Worm (Caenorhabditis elegans): ENCODE data around the gene elt-2.

elt-2 gene

DNA sequence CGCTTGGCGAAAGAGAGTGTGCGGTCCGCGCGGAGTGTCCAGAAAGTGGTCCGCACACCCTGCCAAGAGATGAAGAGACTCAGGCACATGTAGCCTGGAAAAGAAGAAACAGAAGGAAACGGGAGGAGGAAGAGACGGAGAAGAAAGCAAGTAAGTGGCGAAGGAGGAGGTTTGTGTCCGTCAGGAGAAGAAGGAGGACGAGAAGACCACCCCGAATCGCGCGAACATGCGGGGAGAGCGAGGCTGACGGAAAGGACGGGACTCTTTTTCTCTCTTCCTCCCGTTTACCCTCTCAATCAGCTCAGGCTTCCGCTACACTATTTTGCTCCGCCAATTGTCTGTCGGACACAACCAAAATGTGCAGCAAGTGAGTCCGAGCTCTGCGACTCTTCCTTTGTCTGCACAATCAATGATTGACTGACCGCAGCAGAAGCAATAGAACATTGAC lies 45.5 kb upstream of the elt-2 start (continued):
- TF ChIP-seq nhr-21 (tag; optimal IDR thresholded peaks at IDR 0.05) (no peak), dmd-4 (tag; optimal IDR thresholded peaks at IDR 0.05) (no peak), ceh-82 (tag; optimal IDR thresholded peaks at IDR 0.05) (no peak), lin-39 (tag; optimal IDR thresholded peaks at IDR 0.05) (no peak), fos-1 (tag; optimal IDR thresholded peaks at IDR 0.05) (peak; percentile 34), mbf-1 (tag; optimal IDR thresholded peaks at IDR 0.05) (no peak), sem-4 (tag; optimal IDR thresholded peaks at IDR 0.05) (peak; percentile 81), nhr-12 (tag; optimal IDR thresholded peaks at IDR 0.05) (no peak), Y55F3AM.14 (GFP tag; optimal IDR thresholded peaks at IDR 0.05) (peak; percentile 65), aly-2 (tag; optimal IDR thresholded peaks at IDR 0.05) (no peak), unc-62 (GFP tag; optimal IDR thresholded peaks at IDR 0.05) (no peak), sma-3 (GFP tag; optimal IDR thresholded peaks at IDR 0.05) (no peak), R02D3.7 (tag; optimal IDR thresholded peaks at IDR 0.05) (no peak), ama-1 (optimal IDR thresholded peaks at IDR 0.05) (no peak)

DNA sequence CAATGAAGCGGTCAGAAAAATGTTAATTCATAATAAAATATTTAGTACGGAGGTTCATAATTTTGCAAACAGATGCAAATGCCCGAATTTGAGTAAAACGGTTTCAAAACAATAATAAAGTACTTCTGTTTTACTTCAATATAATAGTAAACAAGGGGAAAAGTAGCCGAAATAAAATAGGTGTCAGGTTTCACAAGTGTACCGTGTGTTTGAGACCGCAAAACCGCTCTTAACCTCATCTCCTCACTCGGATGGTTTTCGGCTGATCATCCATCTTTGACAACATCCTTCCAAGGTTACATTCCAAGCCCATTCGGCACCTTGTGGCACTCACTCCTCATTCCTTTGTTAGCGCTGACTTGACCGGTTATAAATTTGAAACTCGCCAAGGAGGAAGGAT lies 43.6 kb upstream of the elt-2 start:
- TF ChIP-seq C34F6.9 (tag; optimal IDR thresholded peaks at IDR 0.05), result no peak
- no peak for TF ChIP-seq peb-1 (tag; optimal IDR thresholded peaks at IDR 0.05)
- TF ChIP-seq crh-2 (tag; optimal IDR thresholded peaks at IDR 0.05), result no peak
- TF ChIP-seq lin-39 (tag; optimal IDR thresholded peaks at IDR 0.05), result no peak
- TF ChIP-seq unc-39 (tag; optimal IDR thresholded peaks at IDR 0.05), result no peak
- TF ChIP-seq nhr-237 (tag; optimal IDR thresholded peaks at IDR 0.05), result no peak

DNA sequence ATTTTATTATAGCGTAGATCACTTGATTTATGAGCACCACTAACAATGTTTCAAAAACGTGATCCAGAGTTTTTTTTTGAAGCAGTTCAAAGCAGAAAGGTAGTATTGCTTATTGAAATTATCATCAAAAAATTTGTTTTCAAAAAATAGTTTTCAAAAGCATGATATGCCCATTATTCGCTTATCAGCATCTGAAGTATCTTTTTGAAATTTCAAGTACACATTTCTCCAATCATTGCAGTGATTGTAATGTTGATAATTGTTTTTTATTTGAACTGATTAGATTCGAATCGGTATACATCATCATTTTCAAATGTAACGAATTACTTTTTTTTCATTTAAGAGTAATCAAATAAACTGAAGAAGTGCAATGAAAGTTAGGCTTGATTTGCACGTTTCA lies 40.3 kb upstream of the elt-2 start:
- TF ChIP-seq ztf-1 (GFP tag; conservative IDR thresholded peaks at IDR 0.05) (no peak), ceh-82 (tag; optimal IDR thresholded peaks at IDR 0.05) (no peak), nhr-77 (tag; optimal IDR thresholded peaks at IDR 0.05) (no peak), R02D3.7 (tag; optimal IDR thresholded peaks at IDR 0.05) (no peak), nhr-237 (tag; optimal IDR thresholded peaks at IDR 0.05) (no peak), skn-1 (tag; optimal IDR thresholded peaks at IDR 0.05) (peak; percentile 54), lin-11 (tag; optimal IDR thresholded peaks at IDR 0.05) (no peak), fos-1 (tag; optimal IDR thresholded peaks at IDR 0.05) (peak; percentile 25), nhr-129 (tag; optimal IDR thresholded peaks at IDR 0.05) (no peak), zag-1 (tag; optimal IDR thresholded peaks at IDR 0.05) (no peak), aly-2 (tag; optimal IDR thresholded peaks at IDR 0.05) (no peak), F13H6.1 (tag; optimal IDR thresholded peaks at IDR 0.05) (no peak), sem-4 (tag; optimal IDR thresholded peaks at IDR 0.05) (no peak)

DNA sequence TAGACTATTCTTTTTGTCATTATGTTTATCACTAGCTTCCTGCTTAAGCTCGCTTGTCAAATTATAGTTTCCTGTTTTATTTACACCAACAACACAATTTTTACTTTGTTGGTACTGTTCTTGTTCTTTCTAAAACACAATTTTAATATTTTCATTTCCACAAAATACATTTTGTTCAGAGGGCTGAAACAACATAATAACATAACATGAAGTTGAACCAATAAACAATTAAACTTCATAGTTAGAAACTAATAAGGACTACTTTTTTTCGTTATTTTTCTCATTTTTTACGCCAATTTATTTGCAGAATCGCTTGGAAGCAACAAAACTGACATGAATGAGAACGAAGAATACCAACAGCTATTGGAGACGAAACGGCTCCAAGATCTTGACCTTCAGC lies 37.2 kb upstream of the elt-2 start, which contains the start of gene C39B10.3:
C39B10.3 (plus strand) TSS at position 301 of the 400 bp plus-strand sequence.
- no peak for TF ChIP-seq lin-13 (GFP tag; optimal IDR thresholded peaks at IDR 0.05)
- no peak for TF ChIP-seq nhr-77 (tag; optimal IDR thresholded peaks at IDR 0.05)
- no peak for TF ChIP-seq mbf-1 (tag; optimal IDR thresholded peaks at IDR 0.05)
- no peak for TF ChIP-seq skn-1 (tag; optimal IDR thresholded peaks at IDR 0.05)
- no peak for TF ChIP-seq alr-1 (tag; optimal IDR thresholded peaks at IDR 0.05)
- TF ChIP-seq nhr-23 (tag; optimal IDR thresholded peaks at IDR 0.05), result no peak
- no peak for TF ChIP-seq dmd-4 (tag; optimal IDR thresholded peaks at IDR 0.05)
- no peak for TF ChIP-seq zag-1 (tag; optimal IDR thresholded peaks at IDR 0.05)
- TF ChIP-seq C34F6.9 (tag; optimal IDR thresholded peaks at IDR 0.05), result no peak
- TF ChIP-seq lin-39 (tag; optimal IDR thresholded peaks at IDR 0.05), result no peak
- no peak for TF ChIP-seq ztf-1 (GFP tag; conservative IDR thresholded peaks at IDR 0.05)
- TF ChIP-seq ztf-11 (tag; optimal IDR thresholded peaks at IDR 0.05), result no peak
- TF ChIP-seq ama-1 (optimal IDR thresholded peaks at IDR 0.05), result no peak

DNA sequence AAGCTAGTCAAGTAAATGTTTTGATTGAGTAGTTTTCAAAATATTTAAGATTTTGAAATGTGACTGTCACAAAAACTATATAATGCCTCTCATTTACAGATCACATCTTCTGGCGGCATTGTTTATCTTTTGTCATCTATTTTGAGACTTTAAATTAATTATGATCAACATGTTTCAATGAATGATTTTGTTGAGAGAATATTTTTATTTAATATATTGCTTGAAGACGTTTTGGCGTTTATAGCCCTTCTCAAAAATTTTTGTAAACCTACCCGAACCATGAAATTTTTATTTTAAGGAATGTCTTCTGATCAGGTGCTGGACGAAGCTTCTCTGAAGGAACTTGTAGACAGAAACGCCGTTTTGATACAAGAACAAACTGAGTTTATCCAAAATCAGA lies 36.3 kb upstream of the elt-2 start, which contains the start of gene C39B10.4:
C39B10.4 (plus strand) TSS at position 301 of the 400 bp plus-strand sequence.
- no peak for TF ChIP-seq ztf-4 (tag; optimal IDR thresholded peaks at IDR 0.05)
- TF ChIP-seq lin-39 (tag; optimal IDR thresholded peaks at IDR 0.05), result no peak
- no peak for TF ChIP-seq zag-1 (tag; optimal IDR thresholded peaks at IDR 0.05)
- no peak for TF ChIP-seq nhr-10 (tag; optimal IDR thresholded peaks at IDR 0.05)
- TF ChIP-seq nhr-129 (tag; optimal IDR thresholded peaks at IDR 0.05), result no peak
- no peak for TF ChIP-seq lsy-2 (tag; optimal IDR thresholded peaks at IDR 0.05)

DNA sequence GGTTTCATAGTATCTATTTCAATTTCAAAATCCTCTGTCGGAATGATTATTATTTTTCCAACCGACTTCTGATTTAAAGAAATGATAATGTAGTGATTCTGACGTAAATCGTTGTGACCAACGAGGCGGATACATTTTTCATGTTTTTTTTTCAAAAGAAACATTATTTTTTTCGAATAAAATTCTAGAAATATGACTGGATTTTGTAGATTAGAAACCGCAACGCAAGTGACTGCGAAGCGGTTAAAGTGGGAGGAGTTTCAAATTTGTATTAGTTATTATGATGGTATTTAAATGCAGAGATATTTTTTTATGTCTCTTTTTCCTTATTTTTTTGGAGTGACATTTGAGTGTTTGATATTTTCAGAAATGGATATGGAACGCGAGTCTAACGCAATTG lies 34.1 kb upstream of the elt-2 start, which contains the start of gene C39B10.5:
C39B10.5 (plus strand) TSS at position 362 of the 400 bp plus-strand sequence.
- TF ChIP-seq C34F6.9 (tag; optimal IDR thresholded peaks at IDR 0.05), result peak; percentile 10
- no peak for TF ChIP-seq peb-1 (tag; optimal IDR thresholded peaks at IDR 0.05)
- TF ChIP-seq lsy-2 (tag; optimal IDR thresholded peaks at IDR 0.05), result peak in 1 of 2 experiments; percentile 63

Measured in whole organism, L2 larva.